Fruit fly (Drosophila melanogaster) whole organism, embryonic: ENCODE results near the gene CG45066.

ENCODE experiments used
- Adf1 ChIP-seq: fragments of 200-800 bp; sonication (Bioruptor generic); IDR thresholded peaks from 2 replicates; pipeline ENCODE4 v1.3.6; 2022; ENCODE audit warnings: missing biosample characterization, missing genetic modification characterization
- BEAF-32 ChIP-seq: fragments of 200-800 bp; sonication (Bioruptor generic); optimal IDR thresholded peaks from 3 replicates; lab custom pipeline; 2017; ENCODE audit warnings: missing biosample characterization, missing genetic modification characterization, mild to moderate bottlenecking, moderate library complexity, missing genetic modification reagents
- CG10209 ChIP-seq: fragments of 200-800 bp; sonication (Bioruptor generic); optimal IDR thresholded peaks from 3 replicates; lab custom pipeline; 2017; ENCODE audit warnings: missing biosample characterization, mild to moderate bottlenecking, missing genetic modification characterization, missing genetic modification reagents
- CG11247 ChIP-seq: fragments of 200-800 bp; sonication (Bioruptor generic); IDR thresholded peaks from 2 replicates; pipeline ENCODE4 v1.3.6; 2022; ENCODE audit warnings: missing biosample characterization, missing genetic modification characterization
- CG12299 ChIP-seq: fragments of 200-800 bp; sonication (Bioruptor generic); optimal IDR thresholded peaks from 2 replicates; lab custom pipeline; 2018; ENCODE audit warnings: missing biosample characterization, mild to moderate bottlenecking, missing genetic modification characterization
- CG14050 ChIP-seq: fragments of 200-800 bp; sonication (Bioruptor generic); IDR thresholded peaks from 3 replicates; pipeline ENCODE4 v1.3.6; 2022; ENCODE audit warnings: missing biosample characterization, missing genetic modification characterization
- CG1602 ChIP-seq: fragments of 200-800 bp; sonication (Bioruptor generic); optimal IDR thresholded peaks from 3 replicates; lab custom pipeline; 2016; ENCODE audit warnings: missing biosample characterization, missing genetic modification characterization
- CG17328 ChIP-seq: fragments of 200-800 bp; sonication (Bioruptor generic); IDR thresholded peaks from 2 replicates; pipeline ENCODE4 v1.3.6; 2022; ENCODE audit warnings: missing biosample characterization, missing genetic modification characterization
- CG2889 ChIP-seq: fragments of 200-800 bp; sonication (Bioruptor generic); IDR thresholded peaks from 3 replicates; pipeline ENCODE4 v1.3.6; 2022; ENCODE audit warnings: missing biosample characterization, missing genetic modification characterization
- CG31224 ChIP-seq: fragments of 200-800 bp; sonication (Bioruptor generic); IDR thresholded peaks from 2 replicates; pipeline ENCODE4 v1.3.6; 2022; ENCODE audit warnings: missing biosample characterization, missing genetic modification characterization
- CG31388 ChIP-seq: fragments of 200-800 bp; sonication (Bioruptor generic); optimal IDR thresholded peaks from 2 replicates; lab custom pipeline; 2016; ENCODE audit warnings: missing biosample characterization, missing genetic modification characterization
- CG3163 ChIP-seq: fragments of 200-800 bp; sonication (Bioruptor generic); optimal IDR thresholded peaks from 3 replicates; lab custom pipeline; 2016; ENCODE audit warnings: missing biosample characterization, missing genetic modification characterization
- CG3281 ChIP-seq: fragments of 200-800 bp; sonication (Bioruptor generic); optimal IDR thresholded peaks from 3 replicates; lab custom pipeline; 2017; ENCODE audit warnings: missing biosample characterization, mild to moderate bottlenecking, missing genetic modification characterization
- CG43689 ChIP-seq: fragments of 200-800 bp; sonication (Bioruptor generic); IDR thresholded peaks from 2 replicates; pipeline ENCODE4 v1.3.6; 2022; ENCODE audit warnings: missing biosample characterization, missing genetic modification characterization
- CG4424 ChIP-seq: fragments of 200-800 bp; sonication (Bioruptor generic); optimal IDR thresholded peaks from 3 replicates; lab custom pipeline; 2016; ENCODE audit warnings: missing biosample characterization, missing genetic modification characterization
- CG6689 ChIP-seq: fragments of 200-800 bp; sonication (Bioruptor generic); IDR thresholded peaks from 2 replicates; pipeline ENCODE4 v1.3.6; 2022; ENCODE audit warnings: missing biosample characterization, missing genetic modification characterization
- CG7745 ChIP-seq: fragments of 200-800 bp; sonication (Bioruptor generic); optimal IDR thresholded peaks from 2 replicates; lab custom pipeline; 2018; ENCODE audit warnings: missing biosample characterization, mild to moderate bottlenecking, missing genetic modification characterization, moderate library complexity
- CG7928 ChIP-seq: fragments of 200-800 bp; sonication (Bioruptor generic); optimal IDR thresholded peaks from 2 replicates; lab custom pipeline; 2017; ENCODE audit warnings: missing biosample characterization, mild to moderate bottlenecking, missing genetic modification characterization
- CG8765 ChIP-seq: fragments of 200-800 bp; sonication (Bioruptor generic); IDR thresholded peaks from 2 replicates; pipeline ENCODE4 v1.3.6; 2022; ENCODE audit warnings: missing biosample characterization, missing genetic modification characterization
- CG9215 ChIP-seq: fragments of 200-800 bp; sonication (Bioruptor generic); IDR thresholded peaks from 2 replicates; pipeline ENCODE4 v1.3.6; 2022; ENCODE audit warnings: missing biosample characterization, missing genetic modification characterization
- CG9609 ChIP-seq: fragments of 200-800 bp; sonication (Bioruptor generic); optimal IDR thresholded peaks from 3 replicates; lab custom pipeline; 2016; ENCODE audit warnings: missing biosample characterization, missing genetic modification characterization
- Camta ChIP-seq: fragments of 200-800 bp; sonication (Bioruptor generic); optimal IDR thresholded peaks from 2 replicates; lab custom pipeline; 2016; ENCODE audit warnings: missing biosample characterization, missing genetic modification characterization
- Dbx ChIP-seq: fragments of 200-800 bp; sonication (Bioruptor generic); IDR thresholded peaks from 3 replicates; pipeline ENCODE4 v1.3.6; 2022; ENCODE audit warnings: missing biosample characterization, missing genetic modification characterization
- Dip2 ChIP-seq: fragments of 200-800 bp; sonication (Bioruptor generic); IDR thresholded peaks from 2 replicates; pipeline ENCODE4 v1.3.6; 2022; ENCODE audit warnings: missing biosample characterization, missing genetic modification characterization
- Fer2 ChIP-seq: fragments of 200-800 bp; sonication (Bioruptor generic); optimal IDR thresholded peaks from 2 replicates; lab custom pipeline; 2018; ENCODE audit warnings: missing biosample characterization, mild to moderate bottlenecking, missing genetic modification characterization, moderate library complexity
- GATAe ChIP-seq: fragments of 200-800 bp; sonication (Bioruptor generic); conservative IDR thresholded peaks from 2 replicates; pipeline ENCODE4 v1.3.6; 2022; ENCODE audit warnings: missing biosample characterization, missing genetic modification characterization
- Gsc ChIP-seq: fragments of 200-800 bp; sonication (Bioruptor generic); IDR thresholded peaks from 2 replicates; pipeline ENCODE4 v1.3.6; 2022; ENCODE audit warnings: missing biosample characterization, missing genetic modification characterization
- Usf ChIP-seq: fragments of 200-800 bp; sonication (Bioruptor generic); optimal IDR thresholded peaks from 2 replicates; lab custom pipeline; 2017; ENCODE audit warnings: missing genotype, missing biosample characterization, missing genetic modification characterization
- ap ChIP-seq: fragments of 200-800 bp; sonication (Bioruptor generic); IDR thresholded peaks from 2 replicates; pipeline ENCODE4 v1.3.6; 2022; ENCODE audit warnings: missing biosample characterization, missing genetic modification characterization
- chif ChIP-seq, 2 experiments: fragments of 200-800 bp; sonication (Bioruptor generic); optimal IDR thresholded peaks; 3 replicates each; lab custom pipeline; 2016; ENCODE audit warnings: missing biosample characterization in 2 of 2, missing genetic modification characterization in 2 of 2
- chn ChIP-seq: fragments of 200-800 bp; sonication (Bioruptor generic); optimal IDR thresholded peaks from 2 replicates; lab custom pipeline; 2016; ENCODE audit warnings: missing biosample characterization, missing genetic modification characterization
- crol ChIP-seq: fragments of 200-800 bp; sonication (Bioruptor generic); IDR thresholded peaks from 2 replicates; pipeline ENCODE4 v1.3.6; 2022; ENCODE audit warnings: missing biosample characterization, missing genetic modification characterization
- dysf ChIP-seq: fragments of 200-800 bp; sonication (Bioruptor generic); IDR thresholded peaks from 3 replicates; pipeline ENCODE4 v1.3.6; 2022; ENCODE audit warnings: missing biosample characterization, missing genetic modification characterization
- ewg ChIP-seq: fragments of 200-800 bp; sonication (Bioruptor generic); optimal IDR thresholded peaks from 3 replicates; lab custom pipeline; 2017; ENCODE audit warnings: mild to moderate bottlenecking, missing biosample characterization, missing genetic modification reagents, missing genetic modification characterization
- gcm ChIP-seq: fragments of 200-800 bp; sonication (Bioruptor generic); optimal IDR thresholded peaks from 2 replicates; lab custom pipeline; 2019; ENCODE audit warnings: missing biosample characterization, mild to moderate bottlenecking, missing genetic modification characterization, moderate library complexity
- gro ChIP-seq: fragments of 200-800 bp; sonication (Bioruptor generic); optimal IDR thresholded peaks from 2 replicates; lab custom pipeline; 2016; ENCODE audit warnings: missing biosample characterization, missing genetic modification characterization
- gsb ChIP-seq: fragments of 200-800 bp; sonication (Bioruptor generic); IDR thresholded peaks from 2 replicates; pipeline ENCODE4 v1.3.6; 2022; ENCODE audit warnings: missing biosample characterization, missing genetic modification characterization
- inv ChIP-seq: fragments of 200-800 bp; sonication (Bioruptor generic); IDR thresholded peaks from 2 replicates; pipeline ENCODE4 v1.3.6; 2022; ENCODE audit warnings: missing biosample characterization, missing genetic modification characterization; ENCODE audit not compliant: partially characterized antibody
- lov ChIP-seq, 2 experiments: fragments of 200-800 bp in 1 of 2; fragments of >200 bp in 1 of 2; sonication (Bioruptor generic) in 1 of 2; IDR thresholded peaks in 1 of 2; optimal IDR thresholded peaks in 1 of 2; 2 replicates in 1 of 2; 3 replicates in 1 of 2; pipeline versions ENCODE4 v1.3.6 to Lab custom; 2017 to 2022; ENCODE audit warnings: missing biosample characterization in 1 of 2, missing genetic modification characterization in 1 of 2
- maf-S ChIP-seq: fragments of 200-800 bp; sonication (Bioruptor generic); optimal IDR thresholded peaks from 2 replicates; lab custom pipeline; 2016; ENCODE audit warnings: missing biosample characterization, missing genetic modification characterization
- mam ChIP-seq: fragments of 200-800 bp; sonication (Bioruptor generic); optimal IDR thresholded peaks from 3 replicates; lab custom pipeline; 2016; ENCODE audit warnings: missing biosample characterization, missing genetic modification characterization
- nmo ChIP-seq: fragments of 200-800 bp; sonication (Bioruptor generic); optimal IDR thresholded peaks from 2 replicates; lab custom pipeline; 2018; ENCODE audit warnings: missing biosample characterization, mild to moderate bottlenecking, missing genetic modification characterization, moderate library complexity
- nom ChIP-seq: fragments of 200-800 bp; sonication (Bioruptor generic); optimal IDR thresholded peaks from 2 replicates; lab custom pipeline; 2017; ENCODE audit warnings: missing biosample characterization, missing genetic modification characterization, mild to moderate bottlenecking, moderate library complexity, missing genetic modification reagents
- odd ChIP-seq: fragments of 200-800 bp; sonication (Bioruptor generic); optimal IDR thresholded peaks from 2 replicates; lab custom pipeline; 2017; ENCODE audit warnings: missing biosample characterization, mild to moderate bottlenecking, missing genetic modification characterization
- onecut ChIP-seq: fragments of 200-800 bp; sonication (Bioruptor generic); IDR thresholded peaks from 2 replicates; pipeline ENCODE4 v1.3.6; 2022; ENCODE audit warnings: missing biosample characterization, missing genetic modification characterization
- pum ChIP-seq: fragments of 200-800 bp; sonication (Bioruptor generic); optimal IDR thresholded peaks from 2 replicates; lab custom pipeline; 2016; ENCODE audit warnings: missing biosample characterization, missing genetic modification characterization
- sna ChIP-seq: fragments of 200-800 bp; sonication (Bioruptor generic); IDR thresholded peaks from 2 replicates; pipeline ENCODE4 v1.3.6; 2022; ENCODE audit warnings: missing biosample characterization, missing genetic modification characterization; ENCODE audit not compliant: partially characterized antibody
- sqz ChIP-seq: fragments of 200-800 bp; sonication (Bioruptor generic); optimal IDR thresholded peaks from 3 replicates; lab custom pipeline; 2018; ENCODE audit warnings: missing biosample characterization, mild to moderate bottlenecking, missing genetic modification characterization
- ssp ChIP-seq: fragments of 200-800 bp; sonication (Bioruptor generic); IDR thresholded peaks from 2 replicates; pipeline ENCODE4 v1.3.6; 2022; ENCODE audit warnings: missing biosample characterization, missing genetic modification characterization
- tgo ChIP-seq: fragments of 200-800 bp; sonication (Bioruptor generic); IDR thresholded peaks from 3 replicates; pipeline ENCODE4 v1.3.6; 2022; ENCODE audit warnings: missing biosample characterization, missing genetic modification characterization
- tin ChIP-seq: fragments of 200-800 bp; sonication (Bioruptor generic); optimal IDR thresholded peaks from 3 replicates; lab custom pipeline; 2016; ENCODE audit warnings: missing biosample characterization, missing genetic modification characterization
- twi ChIP-seq: fragments of 200-800 bp; optimal IDR thresholded peaks from 2 replicates; lab custom pipeline; 2019; ENCODE audit warnings: missing biosample characterization, mild to moderate bottlenecking, missing genetic modification characterization, moderate library complexity

CG45066 gene

dm6 chr3L:3134064-3134545, 23.1 kb upstream of the CG45066 start (continued):
- TF ChIP-seq tin (GFP tag; lab: Kevin White, UChicago) (no peak), ewg (GFP tag; lab: Kevin White, UChicago) (no peak), CG14050 (no peak), sna (GFP tag; lab: Robert Waterston, UW) (no peak), CG17328 (GFP tag; lab: Robert Waterston, UW) (no peak), onecut (GFP tag; lab: Robert Waterston, UW) (no peak), CG7745 (tag; lab: Kevin White, UChicago) (no peak), CG3163 (GFP tag; lab: Kevin White, UChicago) (peak; percentile 26), CG31224 (GFP tag; lab: Robert Waterston, UW) (no peak), nom (GFP tag; lab: Kevin White, UChicago) (peak; percentile 1), CG8765 (GFP tag; lab: Robert Waterston, UW) (no peak), CG3281 (GFP tag; lab: Kevin White, UChicago) (peak; percentile 32), nmo (GFP tag; lab: Kevin White, UChicago) (no peak), CG4424 (GFP tag; lab: Kevin White, UChicago) (no peak), Camta (no peak), maf-S (no peak), Gsc (GFP tag; lab: Robert Waterston, UW) (no peak), CG6689 (no peak), gro (GFP tag; lab: Kevin White, UChicago) (no peak), CG7928 (GFP tag; lab: Kevin White, UChicago) (no peak), CG2889 (GFP tag; lab: Robert Waterston, UW) (no peak), pum (GFP tag; lab: Kevin White, UChicago) (no peak), mam (no peak), sqz (GFP tag; lab: Kevin White, UChicago) (no peak), CG31388 (GFP tag; lab: Kevin White, UChicago) (no peak), ap (GFP tag; lab: Robert Waterston, UW) (no peak), crol (GFP tag; lab: Robert Waterston, UW) (no peak), CG9609 (GFP tag; lab: Kevin White, UChicago) (no peak), GATAe (GFP tag; lab: Robert Waterston, UW) (no peak), CG9215 (GFP tag; lab: Robert Waterston, UW) (no peak), twi (tag; lab: Kevin White, UChicago) (no peak), CG10209 (GFP tag; lab: Kevin White, UChicago) (peak; percentile 21), Fer2 (tag; lab: Kevin White, UChicago) (no peak), lov (optimal IDR thresholded peaks at IDR 0.05; lab: Kevin White, UChicago) (no peak), lov (GFP tag; IDR thresholded peaks at IDR 0.05; lab: Robert Waterston, UW) (no peak), dysf (no peak), chn (no peak), odd (GFP tag; lab: Kevin White, UChicago) (no peak), CG12299 (tag; lab: Kevin White, UChicago) (no peak), Adf1 (GFP tag; lab: Robert Waterston, UW) (no peak), gcm (no peak), chif (GFP tag; optimal IDR thresholded peaks at IDR 0.05; lab: Kevin White, UChicago) (no peak), CG11247 (no peak), BEAF-32 (GFP tag; lab: Kevin White, UChicago) (no peak), ssp (no peak), Dip2 (GFP tag; lab: Robert Waterston, UW) (no peak), tgo (no peak), inv (no peak), CG43689 (no peak), Dbx (GFP tag; lab: Robert Waterston, UW) (peak; percentile 50; the same call in 1 of the 3 replicates), gsb (no peak), CG1602 (GFP tag; lab: Kevin White, UChicago) (no peak), Usf (no peak)
